Fruit fly (Drosophila melanogaster) whole organism, embryonic: ENCODE data around the gene Srg3.
A peak's percentile ranks its signal among the peaks of the same experiment; 100 is the strongest.

Experiments used
- Abd-B ChIP-seq: fragments of 200-800 bp; sonication (Bioruptor generic); optimal IDR thresholded peaks from 2 replicates; lab custom pipeline; 2018; ENCODE audit warnings: missing biosample characterization, mild to moderate bottlenecking, missing genetic modification characterization, moderate library complexity
- Antp ChIP-seq: fragments of 200-800 bp; sonication (Bioruptor generic); optimal IDR thresholded peaks from 3 replicates; lab custom pipeline; 2016; ENCODE audit warnings: missing biosample characterization, missing genetic modification characterization
- Bdp1 ChIP-seq: fragments of 200-800 bp; sonication (Bioruptor generic); optimal IDR thresholded peaks from 3 replicates; lab custom pipeline; 2016; ENCODE audit warnings: missing biosample characterization, missing genetic modification characterization
- CG10267 ChIP-seq: fragments of 200-800 bp; sonication (Bioruptor generic); optimal IDR thresholded peaks from 2 replicates; lab custom pipeline; 2018; ENCODE audit warnings: missing biosample characterization, mild to moderate bottlenecking, missing genetic modification characterization, moderate library complexity
- CG11723 ChIP-seq: fragments of 200-800 bp; sonication (Bioruptor generic); optimal IDR thresholded peaks from 2 replicates; lab custom pipeline; 2017; ENCODE audit warnings: missing biosample characterization, mild to moderate bottlenecking, missing genetic modification characterization
- CG12155 ChIP-seq: fragments of 200-800 bp; sonication (Bioruptor generic); optimal IDR thresholded peaks from 3 replicates; lab custom pipeline; 2016; ENCODE audit warnings: missing biosample characterization, missing genetic modification characterization
- CG13624 ChIP-seq: fragments of 200-800 bp; sonication (Bioruptor generic); optimal IDR thresholded peaks from 2 replicates; lab custom pipeline; 2016; ENCODE audit warnings: missing biosample characterization, missing genetic modification characterization
- CG13894 ChIP-seq: fragments of 200-800 bp; sonication (Bioruptor generic); optimal IDR thresholded peaks from 3 replicates; lab custom pipeline; 2018; ENCODE audit warnings: missing biosample characterization, mild to moderate bottlenecking, missing genetic modification characterization, moderate library complexity
- CG14050 ChIP-seq: fragments of 200-800 bp; sonication (Bioruptor generic); IDR thresholded peaks from 3 replicates; pipeline ENCODE4 v1.3.6; 2022; ENCODE audit warnings: missing biosample characterization, missing genetic modification characterization
- CG16815 ChIP-seq: fragments of 200-800 bp; sonication (Bioruptor generic); optimal IDR thresholded peaks from 3 replicates; lab custom pipeline; 2017; ENCODE audit warnings: missing biosample characterization, mild to moderate bottlenecking, missing genetic modification characterization
- CG17186 ChIP-seq: fragments of 200-800 bp; sonication (Bioruptor generic); optimal IDR thresholded peaks from 3 replicates; lab custom pipeline; 2017; ENCODE audit warnings: missing biosample characterization, missing genetic modification reagents, missing genetic modification characterization
- CG17568 ChIP-seq: fragments of 200-800 bp; sonication (Bioruptor generic); optimal IDR thresholded peaks from 2 replicates; lab custom pipeline; 2018; ENCODE audit warnings: missing biosample characterization, mild to moderate bottlenecking, missing genetic modification characterization, moderate library complexity
- CG17802 ChIP-seq: fragments of 200-800 bp; sonication (Bioruptor generic); optimal IDR thresholded peaks from 2 replicates; lab custom pipeline; 2018; ENCODE audit warnings: missing biosample characterization, mild to moderate bottlenecking, missing genetic modification characterization, moderate library complexity
- CG3281 ChIP-seq: fragments of 200-800 bp; sonication (Bioruptor generic); optimal IDR thresholded peaks from 3 replicates; lab custom pipeline; 2017; ENCODE audit warnings: missing biosample characterization, mild to moderate bottlenecking, missing genetic modification characterization
- CG34376 ChIP-seq: fragments of 200-800 bp; sonication (Bioruptor generic); optimal IDR thresholded peaks from 2 replicates; lab custom pipeline; 2018; ENCODE audit warnings: missing biosample characterization, mild to moderate bottlenecking, missing genetic modification characterization
- CG4707 ChIP-seq: fragments of 200-800 bp; sonication (Bioruptor generic); optimal IDR thresholded peaks from 2 replicates; lab custom pipeline; 2018; ENCODE audit warnings: missing biosample characterization, mild to moderate bottlenecking, missing genetic modification characterization, moderate library complexity
- CG9727 ChIP-seq: fragments of 200-800 bp; sonication (Bioruptor generic); optimal IDR thresholded peaks from 3 replicates; lab custom pipeline; 2017; ENCODE audit warnings: missing biosample characterization, mild to moderate bottlenecking, missing genetic modification characterization
- Chrac-16 ChIP-seq: fragments of 200-800 bp; sonication (Bioruptor generic); optimal IDR thresholded peaks from 3 replicates; lab custom pipeline; 2016; ENCODE audit warnings: missing biosample characterization, missing genetic modification characterization
- Doc3 ChIP-seq: fragments of 200-800 bp; sonication (Bioruptor generic); IDR thresholded peaks from 3 replicates; pipeline ENCODE4 v1.3.6; 2022; ENCODE audit warnings: missing biosample characterization, missing genetic modification characterization; ENCODE audit not compliant: partially characterized antibody
- Dref ChIP-seq: fragments of 200-800 bp; sonication (Bioruptor generic); IDR thresholded peaks from 2 replicates; pipeline ENCODE4 v1.3.6; 2022; ENCODE audit warnings: missing biosample characterization, missing genetic modification characterization
- E2f2 ChIP-seq: fragments of 200-800 bp; sonication (Bioruptor generic); IDR thresholded peaks from 2 replicates; pipeline ENCODE4 v1.3.6; 2022; ENCODE audit warnings: missing biosample characterization, missing genetic modification characterization
- HmgZ ChIP-seq: fragments of 200-800 bp; sonication (Bioruptor generic); optimal IDR thresholded peaks from 2 replicates; lab custom pipeline; 2018; ENCODE audit warnings: missing biosample characterization, mild to moderate bottlenecking, missing genetic modification characterization
- MBD-R2 ChIP-seq: fragments of 200-800 bp; sonication (Bioruptor generic); IDR thresholded peaks from 2 replicates; pipeline ENCODE4 v1.3.6; 2022; ENCODE audit warnings: missing biosample characterization, missing genetic modification characterization
- MESR4 ChIP-seq: fragments of 200-800 bp; sonication (Bioruptor generic); optimal IDR thresholded peaks from 2 replicates; lab custom pipeline; 2018; ENCODE audit warnings: missing biosample characterization, mild to moderate bottlenecking, missing genetic modification characterization, moderate library complexity
- Mad ChIP-seq: fragments of 200-800 bp; sonication (Bioruptor generic); optimal IDR thresholded peaks from 2 replicates; lab custom pipeline; 2016; ENCODE audit warnings: missing biosample characterization, missing genetic modification characterization
- Opbp ChIP-seq: fragments of 200-800 bp; sonication (Bioruptor generic); IDR thresholded peaks from 3 replicates; pipeline ENCODE4 v1.3.6; 2022; ENCODE audit warnings: missing biosample characterization, missing genetic modification characterization; ENCODE audit not compliant: partially characterized antibody
- Sry-δ ChIP-seq: fragments of 200-800 bp; sonication (Bioruptor generic); optimal IDR thresholded peaks from 2 replicates; lab custom pipeline; 2016; ENCODE audit warnings: missing biosample characterization, missing genetic modification characterization
- Trl ChIP-seq, 3 experiments: fragments of >200 bp in 2 of 3; fragments of 200-800 bp in 1 of 3; sonication (Bioruptor generic) in 1 of 3; optimal IDR thresholded peaks; 2 replicates in 1 of 3; 3 replicates in 2 of 3; lab custom pipeline; 2016 to 2017; ENCODE audit warnings: missing biosample characterization in 1 of 3, missing genetic modification characterization in 1 of 3
- bab2 ChIP-seq: fragments of 200-800 bp; sonication (Bioruptor generic); optimal IDR thresholded peaks from 2 replicates; lab custom pipeline; 2016; ENCODE audit warnings: missing biosample characterization, missing genetic modification characterization
- bbx ChIP-seq: fragments of 200-800 bp; sonication (Bioruptor generic); IDR thresholded peaks from 2 replicates; pipeline ENCODE4 v1.3.6; 2022; ENCODE audit warnings: missing biosample characterization, missing genetic modification characterization; ENCODE audit not compliant: partially characterized antibody
- caup ChIP-seq: fragments of 200-800 bp; sonication (Bioruptor generic); optimal IDR thresholded peaks from 3 replicates; lab custom pipeline; 2017; ENCODE audit warnings: missing biosample characterization, mild to moderate bottlenecking, missing genetic modification characterization, moderate library complexity; ENCODE audit not compliant: severe bottlenecking
- cg ChIP-seq: fragments of 200-800 bp; sonication (Bioruptor generic); optimal IDR thresholded peaks from 3 replicates; lab custom pipeline; 2019; ENCODE audit warnings: missing biosample characterization, mild to moderate bottlenecking, missing genetic modification characterization, moderate library complexity
- dm ChIP-seq: fragments of 200-800 bp; sonication (Bioruptor generic); optimal IDR thresholded peaks from 3 replicates; lab custom pipeline; 2016; ENCODE audit warnings: missing biosample characterization, missing genetic modification characterization
- eyg ChIP-seq: fragments of 200-800 bp; sonication (Bioruptor generic); optimal IDR thresholded peaks from 3 replicates; lab custom pipeline; 2016; ENCODE audit warnings: missing biosample characterization, missing genetic modification characterization
- fu2 ChIP-seq: fragments of 200-800 bp; sonication (Bioruptor generic); optimal IDR thresholded peaks from 2 replicates; lab custom pipeline; 2016; ENCODE audit warnings: missing biosample characterization, missing genetic modification characterization
- gem ChIP-seq: fragments of 200-800 bp; sonication (Bioruptor generic); optimal IDR thresholded peaks from 2 replicates; lab custom pipeline; 2019; ENCODE audit warnings: missing biosample characterization, mild to moderate bottlenecking, missing genetic modification characterization, moderate library complexity
- ken ChIP-seq: fragments of 200-800 bp; sonication (Bioruptor generic); IDR thresholded peaks from 3 replicates; pipeline ENCODE4 v1.3.6; 2022; ENCODE audit warnings: missing biosample characterization, missing genetic modification characterization
- lov ChIP-seq, 2 experiments: fragments of 200-800 bp in 1 of 2; fragments of >200 bp in 1 of 2; sonication (Bioruptor generic) in 1 of 2; IDR thresholded peaks in 1 of 2; optimal IDR thresholded peaks in 1 of 2; 2 replicates in 1 of 2; 3 replicates in 1 of 2; pipeline versions ENCODE4 v1.3.6 to Lab custom; 2017 to 2022; ENCODE audit warnings: missing biosample characterization in 1 of 2, missing genetic modification characterization in 1 of 2
- p53 ChIP-seq: fragments of 200-800 bp; sonication (Bioruptor generic); optimal IDR thresholded peaks from 2 replicates; lab custom pipeline; 2016; ENCODE audit warnings: missing biosample characterization, missing genetic modification characterization
- pb ChIP-seq: fragments of 200-800 bp; sonication (Bioruptor generic); optimal IDR thresholded peaks from 3 replicates; lab custom pipeline; 2016; ENCODE audit warnings: missing biosample characterization, missing genetic modification characterization
- row ChIP-seq: fragments of 200-800 bp; sonication (Bioruptor generic); IDR thresholded peaks from 3 replicates; pipeline ENCODE4 v1.3.6; 2022; ENCODE audit warnings: missing biosample characterization, missing genetic modification characterization
- shn ChIP-seq: fragments of 200-800 bp; sonication (Bioruptor generic); optimal IDR thresholded peaks from 3 replicates; lab custom pipeline; 2016; ENCODE audit warnings: missing biosample characterization, missing genetic modification characterization
- slou ChIP-seq: fragments of 200-800 bp; sonication (Bioruptor generic); optimal IDR thresholded peaks from 3 replicates; lab custom pipeline; 2016; ENCODE audit warnings: missing biosample characterization, missing genetic modification characterization
- slp2 ChIP-seq: fragments of 200-800 bp; sonication (Bioruptor generic); optimal IDR thresholded peaks from 2 replicates; lab custom pipeline; 2016; ENCODE audit warnings: missing biosample characterization, missing genetic modification characterization
- sna ChIP-seq: fragments of 200-800 bp; sonication (Bioruptor generic); IDR thresholded peaks from 2 replicates; pipeline ENCODE4 v1.3.6; 2022; ENCODE audit warnings: missing biosample characterization, missing genetic modification characterization; ENCODE audit not compliant: partially characterized antibody
- sob ChIP-seq: fragments of 200-800 bp; sonication (Bioruptor generic); IDR thresholded peaks from 2 replicates; pipeline ENCODE4 v1.3.6; 2022; ENCODE audit warnings: missing biosample characterization, missing genetic modification characterization
- unc-4 ChIP-seq: fragments of 200-800 bp; sonication (Bioruptor generic); IDR thresholded peaks from 2 replicates; pipeline ENCODE4 v1.3.6; 2022; ENCODE audit warnings: missing biosample characterization, missing genetic modification characterization; ENCODE audit not compliant: partially characterized antibody
- z ChIP-seq: fragments of 200-800 bp; sonication (Bioruptor generic); IDR thresholded peaks from 3 replicates; pipeline ENCODE4 v1.3.6; 2022; ENCODE audit warnings: missing biosample characterization, missing genetic modification characterization
- zfh1 ChIP-seq: fragments of 200-800 bp; sonication (Bioruptor generic); IDR thresholded peaks from 3 replicates; pipeline ENCODE4 v1.3.6; 2022; ENCODE audit warnings: missing biosample characterization, missing genetic modification characterization

Gene Srg3

dm6 chr3L:9435315-9435714, 7.7 kb upstream of the Srg3 start, which contains the start of gene CG42526:
TSS of gene CG42526 (minus strand) at chr3L:9435399.
- TF ChIP-seq Dref (peak; percentile 44), CG3281 (GFP tag; lab: Kevin White, UChicago) (no peak), sna (GFP tag; lab: Robert Waterston, UW) (peak; percentile 43; the same call in 1 of the 2 replicates), MESR4 (GFP tag; lab: Kevin White, UChicago) (peak; percentile 22), shn (peak; percentile 2), CG17568 (no peak), lov (optimal IDR thresholded peaks at IDR 0.05; lab: Kevin White, UChicago) (no peak), lov (GFP tag; IDR thresholded peaks at IDR 0.05; lab: Robert Waterston, UW) (no peak), sob (GFP tag; lab: Robert Waterston, UW) (peak; percentile 59), pb (peak; percentile 5), CG14050 (GFP tag; lab: Robert Waterston, UW) (no peak), E2f2 (GFP tag; lab: Robert Waterston, UW) (peak; percentile 84), Abd-B (GFP tag; lab: Kevin White, UChicago) (peak; percentile 2), ken (GFP tag; lab: Robert Waterston, UW) (peak; percentile 54; the same call in 2 of the 3 replicates), bab2 (GFP tag; lab: Kevin White, UChicago) (peak; percentile 56), CG16815 (GFP tag; lab: Kevin White, UChicago) (no peak), cg (GFP tag; lab: Kevin White, UChicago) (no peak), gem (peak; percentile 52), z (GFP tag; lab: Robert Waterston, UW) (no peak), CG12155 (GFP tag; lab: Kevin White, UChicago) (peak; percentile 58), fu2 (GFP tag; lab: Kevin White, UChicago) (peak; percentile 6), Bdp1 (peak; percentile 24), Sry-δ (GFP tag; lab: Kevin White, UChicago) (peak; percentile 82), row (GFP tag; lab: Robert Waterston, UW) (peak; percentile 75), slou (GFP tag; lab: Kevin White, UChicago) (peak; percentile 6), Trl (optimal IDR thresholded peaks at IDR 0.05; lab: Kevin White, UChicago) (no peak), Trl (GFP tag; optimal IDR thresholded peaks at IDR 0.05; lab: Kevin White, UChicago) (peak; percentile 37), CG4707 (no peak), p53 (no peak), CG17186 (GFP tag; lab: Kevin White, UChicago) (peak; percentile 96), CG9727 (peak; percentile 17), CG17802 (tag; lab: Kevin White, UChicago) (no peak), CG10267 (tag; lab: Kevin White, UChicago) (peak; percentile 93), CG13894 (tag; lab: Kevin White, UChicago) (peak; percentile 4), eyg (GFP tag; lab: Kevin White, UChicago) (peak; percentile 11), HmgZ (peak; percentile 41), Chrac-16 (peak; percentile 36), caup (GFP tag; lab: Kevin White, UChicago) (peak; percentile 39), CG34376 (GFP tag; lab: Kevin White, UChicago) (peak; percentile 10), Opbp (GFP tag; lab: Robert Waterston, UW) (0 out of 3 replicates have a peak, but pooled peaks have one; percentile 47), Antp (GFP tag; lab: Kevin White, UChicago) (peak; percentile 50), MBD-R2 (GFP tag; lab: Robert Waterston, UW) (peak; percentile 70), slp2 (no peak), Mad (GFP tag; lab: Kevin White, UChicago) (peak; percentile 17), bbx (GFP tag; lab: Robert Waterston, UW) (peak; percentile 53; the same call in 1 of the 2 replicates), CG13624 (GFP tag; lab: Kevin White, UChicago) (peak; percentile 71), unc-4 (peak; percentile 74), Doc3 (GFP tag; lab: Robert Waterston, UW) (peak; percentile 61), dm (GFP tag; lab: Kevin White, UChicago) (peak; percentile 34), zfh1 (0 out of 3 replicates have a peak, but pooled peaks have one; percentile 16), CG11723 (GFP tag; lab: Kevin White, UChicago) (peak; percentile 33)
